Fruit fly (Drosophila melanogaster): ENCODE data around the gene CG7083.
A peak's percentile ranks its signal among the peaks of the same experiment; 100 is the strongest.

Gene CG7083

DNA sequence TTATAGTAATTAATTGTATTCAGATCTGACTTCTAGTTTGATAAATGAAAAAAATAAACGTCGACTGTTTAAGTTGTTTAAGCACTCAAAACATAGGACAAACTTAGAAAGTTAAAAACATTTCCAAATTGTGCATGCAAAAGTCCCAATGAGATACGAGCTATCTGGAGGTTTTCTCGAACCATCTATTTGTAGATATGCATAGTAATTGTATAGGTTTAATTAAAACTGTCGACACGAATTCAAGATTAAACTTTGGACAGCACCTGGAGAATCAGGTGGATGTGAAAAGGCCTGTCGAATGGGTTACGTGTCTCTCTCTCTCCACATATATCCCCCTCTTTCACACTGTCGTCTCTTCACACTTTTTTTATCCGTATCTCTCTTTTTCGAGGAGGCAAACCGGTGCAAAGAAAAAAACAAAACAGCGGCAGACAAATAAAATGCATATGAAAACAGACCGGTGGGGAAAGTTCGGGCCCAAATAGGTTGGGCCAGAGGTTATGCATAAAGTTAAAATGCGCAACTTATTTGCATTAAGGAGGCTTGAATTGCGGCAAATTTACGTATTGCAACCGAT lies 19.6 kb downstream of the CG7083 start:
- no peak for TF ChIP-seq slp2 (GFP tag; optimal IDR thresholded peaks at IDR 0.05)
- no peak for TF ChIP-seq CG10654 (GFP tag; optimal IDR thresholded peaks at IDR 0.05)
- peak in 1 of 2 experiments; percentile 65 for TF ChIP-seq bsh (GFP tag; optimal IDR thresholded peaks at IDR 0.05)
- no peak for TF ChIP-seq ssp (GFP tag; IDR thresholded peaks at IDR 0.05)
- no peak for TF ChIP-seq da (GFP tag; optimal IDR thresholded peaks at IDR 0.05)
- TF ChIP-seq CG15514 (GFP tag; optimal IDR thresholded peaks at IDR 0.05): no peak
- 0 out of 2 replicates have a peak, but pooled peaks have one; percentile 24 for TF ChIP-seq Drgx (GFP tag; IDR thresholded peaks at IDR 0.05)
- TF ChIP-seq CG15696 (tag; optimal IDR thresholded peaks at IDR 0.05): no peak
- TF ChIP-seq sqz (GFP tag; optimal IDR thresholded peaks at IDR 0.05): peak; percentile 23
- peak in 1 of 2 experiments; percentile 34 for TF ChIP-seq Trl (optimal IDR thresholded peaks at IDR 0.05)
- TF ChIP-seq Trl (GFP tag; optimal IDR thresholded peaks at IDR 0.05): no peak
- TF ChIP-seq exex (tag; optimal IDR thresholded peaks at IDR 0.05): peak; percentile 50
- TF ChIP-seq CG7786 (GFP tag; optimal IDR thresholded peaks at IDR 0.05): no peak
- TF ChIP-seq Dfd (GFP tag; optimal IDR thresholded peaks at IDR 0.05): no peak
- no peak for TF ChIP-seq Hey (tag; optimal IDR thresholded peaks at IDR 0.05)
- TF ChIP-seq Mad (GFP tag; optimal IDR thresholded peaks at IDR 0.05): no peak
- TF ChIP-seq CG5245 (GFP tag; optimal IDR thresholded peaks at IDR 0.05): no peak
- TF ChIP-seq HHEX (GFP tag; optimal IDR thresholded peaks at IDR 0.05): no peak
- TF ChIP-seq cwo (GFP tag; optimal IDR thresholded peaks at IDR 0.05): no peak
- TF ChIP-seq CG32767 (GFP tag; IDR thresholded peaks at IDR 0.05): no peak
- TF ChIP-seq Awh (GFP tag; IDR thresholded peaks at IDR 0.05): 0 out of 2 replicates have a peak, but pooled peaks have one; percentile 16
- no peak for TF ChIP-seq CG11093 (GFP tag; IDR thresholded peaks at IDR 0.05)
- 0 out of 2 replicates have a peak, but pooled peaks have one; percentile 16 for TF ChIP-seq CG32772 (GFP tag; IDR thresholded peaks at IDR 0.05)
- TF ChIP-seq nom (GFP tag; optimal IDR thresholded peaks at IDR 0.05): peak; percentile 93
- TF ChIP-seq Nf-YA (GFP tag; IDR thresholded peaks at IDR 0.05): no peak
- TF ChIP-seq Rfx (GFP tag; IDR thresholded peaks at IDR 0.05): no peak
- TF ChIP-seq vvl (GFP tag; IDR thresholded peaks at IDR 0.05): no peak
- no peak for TF ChIP-seq sr (GFP tag; IDR thresholded peaks at IDR 0.05)
- no peak for TF ChIP-seq Jarid2 (GFP tag; optimal IDR thresholded peaks at IDR 0.05)
- no peak for TF ChIP-seq ken (GFP tag; IDR thresholded peaks at IDR 0.05)

DNA sequence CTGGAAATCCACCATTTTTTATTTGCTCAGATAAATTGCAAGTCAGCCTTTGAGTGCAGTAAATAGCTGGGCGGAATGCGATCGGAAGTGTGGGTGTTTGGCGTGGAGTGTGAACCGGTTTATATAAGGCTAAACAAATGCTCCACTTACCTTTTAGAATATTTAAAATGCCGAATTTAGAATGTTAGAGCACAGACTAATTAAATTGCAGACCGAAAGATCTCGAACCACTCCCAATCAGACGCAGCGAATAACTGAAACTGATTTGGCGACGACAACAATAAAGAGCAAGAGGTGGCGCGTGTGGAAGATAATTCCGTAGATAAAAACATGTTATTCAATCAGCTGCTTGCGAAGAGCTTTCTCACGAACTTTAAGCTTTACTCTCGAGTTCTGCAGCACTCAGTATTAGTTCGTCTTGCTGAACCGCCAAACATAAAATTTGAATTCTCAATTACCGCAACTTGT lies 20.1 kb downstream of the CG7083 start, which contains the start of gene Idh:
Idh (minus strand) TSS at position 264 of the 468 bp plus-strand sequence.
- TF ChIP-seq phol (tag; optimal IDR thresholded peaks at IDR 0.05): no peak
- TF ChIP-seq Eip74EF (GFP tag; optimal IDR thresholded peaks at IDR 0.05): peak in 1 of 2 experiments; percentile 27
- TF ChIP-seq dimm (GFP tag; IDR thresholded peaks at IDR 0.05): no peak
- TF ChIP-seq CG34422 (GFP tag; IDR thresholded peaks at IDR 0.05): peak; percentile 71; the same call in 1 of the 3 replicates
- peak; percentile 13 for TF ChIP-seq Abd-B (GFP tag; optimal IDR thresholded peaks at IDR 0.05)
- peak; percentile 38; the same call in 1 of the 2 replicates for TF ChIP-seq nerfin-2 (GFP tag; IDR thresholded peaks at IDR 0.05; ENCODE audit: partially characterized antibody)
- TF ChIP-seq Stat92E (GFP tag; optimal IDR thresholded peaks at IDR 0.05): peak in 1 of 3 experiments; percentile 19
- peak; percentile 64 for TF ChIP-seq Vsx1 (GFP tag; optimal IDR thresholded peaks at IDR 0.05)
- TF ChIP-seq CG6683 (GFP tag; optimal IDR thresholded peaks at IDR 0.05): peak; percentile 5
- peak; percentile 45; the same call in 1 of the 2 replicates for TF ChIP-seq CG14441 (GFP tag; IDR thresholded peaks at IDR 0.05)
- peak; percentile 56 for TF ChIP-seq CG13296 (GFP tag; optimal IDR thresholded peaks at IDR 0.05)
- TF ChIP-seq amos (GFP tag; IDR thresholded peaks at IDR 0.05; ENCODE audit: partially characterized antibody): peak; percentile 59; the same call in 1 of the 2 replicates
- TF ChIP-seq Hr78 (GFP tag; optimal IDR thresholded peaks at IDR 0.05): peak in 1 of 2 experiments; percentile 93
- no peak for TF ChIP-seq fd3F (GFP tag; optimal IDR thresholded peaks at IDR 0.05)
- TF ChIP-seq CG33557 (GFP tag; optimal IDR thresholded peaks at IDR 0.05): no peak
- peak; percentile 21 for TF ChIP-seq unpg (GFP tag; optimal IDR thresholded peaks at IDR 0.05)
- TF ChIP-seq BtbVII (GFP tag; optimal IDR thresholded peaks at IDR 0.05): peak; percentile 2
- TF ChIP-seq Jarid2 (GFP tag; optimal IDR thresholded peaks at IDR 0.05): peak; percentile 88
- peak; percentile 21 for TF ChIP-seq dmrt99B (tag; optimal IDR thresholded peaks at IDR 0.05)
- TF ChIP-seq BEAF-32 (GFP tag; optimal IDR thresholded peaks at IDR 0.05): peak; percentile 52

Data from whole organism, embryonic.